Worm (Caenorhabditis elegans): ENCODE measurements around the gene spp-13.

The spp-13 gene

DNA sequence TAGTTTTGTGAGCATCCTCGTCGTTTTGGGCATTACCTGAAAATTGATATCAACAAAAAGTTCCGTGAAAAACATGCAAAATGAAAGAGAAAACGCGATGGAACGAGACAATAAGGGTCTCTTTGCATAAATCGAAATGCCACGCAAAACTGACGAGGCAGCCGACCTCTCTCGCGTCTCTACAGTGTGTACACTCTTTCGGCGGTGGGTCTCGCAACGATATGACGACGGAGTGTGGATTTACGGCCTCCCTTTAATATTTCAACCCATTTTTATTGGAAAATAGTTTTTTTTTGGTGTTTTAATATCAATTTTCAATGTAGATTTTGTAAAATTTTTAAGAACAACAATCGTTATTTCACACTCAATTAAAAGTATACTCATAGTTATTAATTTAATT is 3.7 kb upstream of the spp-13 start, which contains the start of gene tag-123:
Gene tag-123 (minus strand): TSS at position 36 of the 400 bp plus-strand sequence.
- TF ChIP-seq ceh-43 (GFP tag; optimal IDR thresholded peaks at IDR 0.05) (no peak), bed-3 (GFP tag; optimal IDR thresholded peaks at IDR 0.05) (no peak), unc-120 (tag; optimal IDR thresholded peaks at IDR 0.05; ENCODE audit: poor library complexity, severe bottlenecking) (no peak), nhr-76 (tag; optimal IDR thresholded peaks at IDR 0.05) (no peak), hlh-1 (tag; optimal IDR thresholded peaks at IDR 0.05) (peak; percentile 10), pha-4 (tag; optimal IDR thresholded peaks at IDR 0.05) (peak; percentile 76), ceh-39 (tag; optimal IDR thresholded peaks at IDR 0.05) (no peak), lin-13 (tag; optimal IDR thresholded peaks at IDR 0.05) (peak; percentile 47), zip-8 (tag; optimal IDR thresholded peaks at IDR 0.05) (peak; percentile 15), mep-1 (tag; optimal IDR thresholded peaks at IDR 0.05) (peak; percentile 66), snpc-4 (tag; optimal IDR thresholded peaks at IDR 0.05) (no peak), ham-2 (GFP tag; optimal IDR thresholded peaks at IDR 0.05) (no peak), blmp-1 (tag; optimal IDR thresholded peaks at IDR 0.05) (no peak), ces-1 (GFP tag; optimal IDR thresholded peaks at IDR 0.05) (peak; percentile 40), elt-1 (tag; optimal IDR thresholded peaks at IDR 0.05; ENCODE audit: borderline replicate concordance, insufficient read depth) (no peak), lsy-2 (tag; optimal IDR thresholded peaks at IDR 0.05) (peak; percentile 37)

DNA sequence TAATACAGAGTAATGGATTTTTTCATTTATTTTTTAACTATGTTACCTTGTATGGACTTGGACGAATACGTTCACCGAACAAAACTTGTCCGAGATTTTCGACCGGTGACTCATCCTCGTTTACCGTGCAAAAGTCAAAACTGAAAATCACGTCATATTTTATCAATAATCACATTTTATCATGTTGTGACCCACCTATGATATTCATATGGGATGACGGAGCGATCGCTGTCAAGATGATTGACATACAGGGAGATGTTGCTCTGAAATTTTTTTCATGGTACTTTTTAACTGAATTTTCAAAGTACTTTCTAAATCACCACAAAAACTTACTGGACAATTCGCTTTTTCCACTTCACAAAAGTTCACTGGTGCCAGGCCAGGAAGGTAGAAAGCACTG is 3.3 kb upstream of the spp-13 start:
- TF ChIP-seq mab-5 (tag; optimal IDR thresholded peaks at IDR 0.05) (no peak), ztf-11 (tag; optimal IDR thresholded peaks at IDR 0.05) (no peak), elt-3 (tag; optimal IDR thresholded peaks at IDR 0.05) (no peak), hlh-1 (tag; optimal IDR thresholded peaks at IDR 0.05) (no peak), M03D4.4 (tag; optimal IDR thresholded peaks at IDR 0.05) (no peak), elt-1 (tag; optimal IDR thresholded peaks at IDR 0.05; ENCODE audit: borderline replicate concordance, insufficient read depth) (no peak), snpc-4 (tag; optimal IDR thresholded peaks at IDR 0.05) (no peak), nhr-12 (tag; optimal IDR thresholded peaks at IDR 0.05) (no peak), mep-1 (tag; optimal IDR thresholded peaks at IDR 0.05) (no peak), tbx-8 (GFP tag; optimal IDR thresholded peaks at IDR 0.05) (no peak), cnd-1 (tag; optimal IDR thresholded peaks at IDR 0.05) (no peak), unc-120 (tag; optimal IDR thresholded peaks at IDR 0.05; ENCODE audit: poor library complexity, severe bottlenecking) (no peak), nhr-28 (tag; optimal IDR thresholded peaks at IDR 0.05) (no peak), ceh-83 (GFP tag; optimal IDR thresholded peaks at IDR 0.05) (no peak), sem-2 (GFP tag; optimal IDR thresholded peaks at IDR 0.05) (no peak), unc-62 (GFP tag; optimal IDR thresholded peaks at IDR 0.05) (no peak), lin-32 (GFP tag; optimal IDR thresholded peaks at IDR 0.05) (no peak), drap-1 (GFP tag; optimal IDR thresholded peaks at IDR 0.05) (no peak), mls-2 (tag; optimal IDR thresholded peaks at IDR 0.05) (no peak)

DNA sequence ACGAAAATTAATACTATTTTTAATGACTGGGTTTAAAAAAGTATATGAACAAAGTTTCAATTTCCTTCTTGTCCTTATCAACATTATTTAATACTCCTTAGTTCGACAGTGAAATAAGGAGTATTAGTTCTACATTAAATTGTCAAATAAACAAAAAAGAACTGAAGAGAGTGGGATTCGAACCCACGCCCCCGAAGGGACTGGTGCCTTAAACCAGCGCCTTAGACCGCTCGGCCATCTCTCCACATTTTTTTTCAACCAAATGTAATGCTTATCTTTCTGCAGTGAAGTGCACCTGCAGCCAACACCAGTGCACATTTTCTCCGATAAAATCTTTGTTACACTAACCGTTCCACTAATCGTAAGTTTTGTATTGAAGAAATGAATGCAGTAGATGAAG is 928 bp upstream of the spp-13 start:
- no peak for TF ChIP-seq hlh-1 (tag; optimal IDR thresholded peaks at IDR 0.05)
- no peak for TF ChIP-seq ceh-39 (tag; optimal IDR thresholded peaks at IDR 0.05)
- no peak for TF ChIP-seq nhr-2 (tag; optimal IDR thresholded peaks at IDR 0.05)
- no peak for TF ChIP-seq zip-8 (tag; optimal IDR thresholded peaks at IDR 0.05)

ce11 chrX:8417727-8418126 is 597 bp downstream of the spp-13 start:
- TF ChIP-seq mep-1 (tag; optimal IDR thresholded peaks at IDR 0.05) (no peak), M03D4.4 (tag; optimal IDR thresholded peaks at IDR 0.05) (no peak), sptf-1 (tag; optimal IDR thresholded peaks at IDR 0.05) (no peak), ceh-83 (GFP tag; optimal IDR thresholded peaks at IDR 0.05) (no peak), cnd-1 (tag; optimal IDR thresholded peaks at IDR 0.05) (no peak), tbx-8 (GFP tag; optimal IDR thresholded peaks at IDR 0.05) (no peak), bed-3 (GFP tag; optimal IDR thresholded peaks at IDR 0.05) (no peak), nhr-2 (tag; optimal IDR thresholded peaks at IDR 0.05) (no peak), zip-8 (tag; optimal IDR thresholded peaks at IDR 0.05) (no peak), nhr-12 (tag; optimal IDR thresholded peaks at IDR 0.05) (no peak), mab-5 (tag; optimal IDR thresholded peaks at IDR 0.05) (no peak), nhr-76 (tag; optimal IDR thresholded peaks at IDR 0.05) (no peak)

- TF ChIP-seq nhr-2 (tag; optimal IDR thresholded peaks at IDR 0.05) (peak; percentile 63), ham-2 (GFP tag; optimal IDR thresholded peaks at IDR 0.05) (no peak), zip-8 (tag; optimal IDR thresholded peaks at IDR 0.05) (peak; percentile 25), unc-120 (tag; optimal IDR thresholded peaks at IDR 0.05; ENCODE audit: poor library complexity, severe bottlenecking) (no peak), ceh-39 (tag; optimal IDR thresholded peaks at IDR 0.05) (peak; percentile 40)
Observed at ce11 chrX:8416819-8417218, 1.5 kb downstream of the spp-13 start, which contains the start of gene ced-8. Gene ced-8 (minus strand): TSS chrX:8416919.
